Fruit fly (Drosophila melanogaster) whole organism, embryonic: ENCODE data around the gene Stim.

Experiments used
- CG3065 ChIP-seq: fragments of 200-800 bp; sonication (Bioruptor generic); optimal IDR thresholded peaks from 2 replicates; lab custom pipeline; 2016; ENCODE audit warnings: missing biosample characterization, missing genetic modification characterization
- Fer2 ChIP-seq: fragments of 200-800 bp; sonication (Bioruptor generic); optimal IDR thresholded peaks from 2 replicates; lab custom pipeline; 2018; ENCODE audit warnings: missing biosample characterization, mild to moderate bottlenecking, missing genetic modification characterization, moderate library complexity
- Side ChIP-seq: fragments of 200-800 bp; sonication (Bioruptor generic); optimal IDR thresholded peaks from 2 replicates; lab custom pipeline; 2016; ENCODE audit warnings: missing biosample characterization, missing genetic modification characterization
- bsh ChIP-seq, 2 experiments: fragments of 200-800 bp; sonication (Bioruptor generic); optimal IDR thresholded peaks; 2 replicates each; lab custom pipeline; 2017 to 2018; ENCODE audit warnings: mild to moderate bottlenecking in 2 of 2, missing biosample characterization in 2 of 2, missing genetic modification characterization in 2 of 2, moderate library complexity in 1 of 2

- TF ChIP-seq Fer2 (tag; lab: Kevin White, UChicago) (no peak), CG3065 (GFP tag; lab: Kevin White, UChicago) (no peak), bsh (GFP tag; optimal IDR thresholded peaks at IDR 0.05; lab: Kevin White, UChicago) (no peak), Side (GFP tag; lab: Kevin White, UChicago) (no peak)
Measured at dm6 chrX:15969577-15969976, 29.3 kb upstream of the Stim start.
